Worm (Caenorhabditis elegans) whole organism, L3 larva: Measurements from ENCODE around the gene M106.2.

Experiments used
- ZK546.5 ChIP-seq: sonication (generic microtip); optimal IDR thresholded peaks from 2 replicates; lab custom pipeline; 2017; ENCODE audit warnings: missing biosample characterization, missing genetic modification characterization
- aly-2 ChIP-seq: fragments of 150-350 bp; optimal IDR thresholded peaks from 2 replicates; lab custom pipeline; 2014; ENCODE audit warnings: missing biosample characterization, missing genetic modification characterization
- ceh-9 ChIP-seq: sonication (generic microtip); optimal IDR thresholded peaks from 2 replicates; lab custom pipeline; 2018; ENCODE audit warnings: missing biosample characterization, missing genetic modification characterization
- eor-1 ChIP-seq, 2 experiments: fragments of 150-350 bp; optimal IDR thresholded peaks; 2 replicates each; lab custom pipeline; 2014 to 2018; ENCODE audit warnings: missing biosample characterization in 2 of 2, missing genetic modification characterization in 2 of 2
- fkh-10 ChIP-seq: sonication (generic microtip); optimal IDR thresholded peaks from 2 replicates; lab custom pipeline; 2017; ENCODE audit warnings: missing biosample characterization, missing genetic modification reagents, missing genetic modification characterization
- nhr-11 ChIP-seq: fragments of 150-350 bp; optimal IDR thresholded peaks from 2 replicates; lab custom pipeline; 2014; ENCODE audit warnings: missing biosample characterization, missing genetic modification characterization
- nhr-12 ChIP-seq: fragments of 150-350 bp; optimal IDR thresholded peaks from 2 replicates; lab custom pipeline; 2014; ENCODE audit warnings: missing biosample characterization, missing genetic modification characterization
- nhr-77 ChIP-seq: fragments of 150-350 bp; optimal IDR thresholded peaks from 2 replicates; lab custom pipeline; 2014; ENCODE audit warnings: missing biosample characterization, missing genetic modification characterization
- ztf-4 ChIP-seq: fragments of 150-350 bp; optimal IDR thresholded peaks from 2 replicates; lab custom pipeline; 2014; ENCODE audit warnings: missing biosample characterization, missing genetic modification characterization

DNA sequence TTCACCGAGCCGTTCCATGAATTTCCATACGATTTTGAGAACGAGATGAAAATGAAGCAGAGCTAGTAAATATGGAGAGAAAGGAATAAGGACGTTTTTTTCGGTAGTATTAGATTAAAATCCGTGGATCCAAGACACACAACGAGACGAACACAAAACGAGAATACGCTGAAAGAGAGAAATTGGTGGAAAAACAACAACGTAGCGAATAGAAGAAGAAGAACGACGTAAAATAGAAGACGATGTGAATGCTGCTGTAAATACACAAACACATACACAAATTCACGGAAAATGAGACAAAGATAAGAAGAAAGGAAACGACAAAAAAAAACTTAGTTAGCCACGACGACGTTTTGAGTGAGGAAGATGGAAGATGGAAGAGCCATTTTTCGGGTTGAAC is 15.1 kb downstream of the M106.2 start:
- TF ChIP-seq nhr-11 (tag; lab: Kevin White, UChicago) (no peak), eor-1 (tag; optimal IDR thresholded peaks at IDR 0.05; lab: Kevin White, UChicago) (no peak), nhr-12 (tag; lab: Kevin White, UChicago) (no peak), aly-2 (tag; lab: Kevin White, UChicago) (no peak), ZK546.5 (no peak), fkh-10 (no peak), ceh-9 (no peak), ztf-4 (tag; lab: Kevin White, UChicago) (no peak), nhr-77 (tag; lab: Kevin White, UChicago) (no peak)
